Worm (Caenorhabditis elegans) whole organism, L2 larva: ENCODE results near the gene sart-3.

Experiments used
- ceh-82 ChIP-seq: fragments of 150-350 bp; optimal IDR thresholded peaks from 2 replicates; lab custom pipeline; 2014; ENCODE audit warnings: missing biosample characterization, missing genetic modification characterization
- mdl-1 ChIP-seq, 2 experiments: fragments of 150-350 bp in 1 of 2; sonication (generic microtip) in 1 of 2; optimal IDR thresholded peaks; 2 replicates each; lab custom pipeline; 2017; ENCODE audit warnings: missing biosample characterization in 2 of 2, missing genetic modification characterization in 2 of 2

DNA sequence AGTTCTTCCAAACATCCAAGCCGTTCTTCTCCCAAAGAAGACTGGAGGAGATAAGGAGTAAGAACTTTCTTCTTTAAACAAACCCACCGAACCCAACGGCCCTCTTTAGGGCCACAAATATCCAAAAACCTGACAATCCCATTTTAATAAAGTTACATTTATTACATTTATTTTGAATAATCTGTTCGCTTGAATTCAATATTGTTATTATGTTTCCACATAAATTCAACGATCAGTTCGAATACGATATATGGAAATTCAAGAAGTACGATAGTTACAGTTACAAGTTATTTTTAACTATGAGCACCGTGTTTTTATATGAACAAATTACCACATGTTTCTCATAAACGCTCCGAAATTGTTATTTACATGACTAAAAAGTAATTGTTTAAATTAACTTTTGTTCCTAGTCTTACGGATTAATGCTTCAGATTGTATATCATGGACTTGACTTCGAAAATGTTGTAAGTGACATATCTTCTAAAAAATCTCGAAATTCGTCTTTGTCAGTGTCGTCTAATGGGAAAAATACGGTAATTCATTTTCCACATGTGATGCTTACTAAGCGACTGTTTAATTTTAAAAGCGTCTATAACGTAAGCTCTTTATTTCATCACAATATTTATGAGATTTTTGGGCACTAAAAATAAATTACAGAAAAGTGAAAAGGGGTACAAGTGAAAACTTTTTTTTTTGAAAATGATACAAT, 8.1 kb upstream of the sart-3 start:
- TF ChIP-seq ceh-82 (tag; lab: Kevin White, UChicago): no peak
- no peak for TF ChIP-seq mdl-1 (tag; optimal IDR thresholded peaks at IDR 0.05; lab: Kevin White, UChicago)
